Fruit fly (Drosophila melanogaster) whole organism, embryonic: ENCODE data around the gene TMEM216.

Source experiments
- Antp ChIP-seq: fragments of 200-800 bp; sonication (Bioruptor generic); optimal IDR thresholded peaks from 3 replicates; lab custom pipeline; 2016; ENCODE audit warnings: missing biosample characterization, missing genetic modification characterization
- BtbVII ChIP-seq: fragments of 200-800 bp; sonication (Bioruptor generic); optimal IDR thresholded peaks from 3 replicates; lab custom pipeline; 2017; ENCODE audit warnings: missing biosample characterization, mild to moderate bottlenecking, missing genetic modification characterization
- CG10366 ChIP-seq: fragments of 200-800 bp; sonication (Bioruptor generic); IDR thresholded peaks from 2 replicates; pipeline ENCODE4 v1.3.6; 2022; ENCODE audit warnings: missing biosample characterization, missing genetic modification characterization
- CG10431 ChIP-seq: fragments of 200-800 bp; sonication (Bioruptor generic); optimal IDR thresholded peaks from 3 replicates; lab custom pipeline; 2018; ENCODE audit warnings: missing biosample characterization, mild to moderate bottlenecking, missing genetic modification characterization
- CG10959 ChIP-seq: fragments of 200-800 bp; sonication (Bioruptor generic); IDR thresholded peaks from 2 replicates; pipeline ENCODE4 v1.3.6; 2022; ENCODE audit warnings: missing biosample characterization, missing genetic modification characterization
- CG12942 ChIP-seq: fragments of 200-800 bp; sonication (Bioruptor generic); optimal IDR thresholded peaks from 3 replicates; lab custom pipeline; 2016; ENCODE audit warnings: missing biosample characterization, missing genetic modification characterization
- CG14014 ChIP-seq: fragments of 200-800 bp; sonication (Bioruptor generic); IDR thresholded peaks from 2 replicates; pipeline ENCODE4 v1.3.6; 2022; ENCODE audit warnings: missing biosample characterization, missing genetic modification characterization
- CG17186 ChIP-seq: fragments of 200-800 bp; sonication (Bioruptor generic); optimal IDR thresholded peaks from 3 replicates; lab custom pipeline; 2017; ENCODE audit warnings: missing biosample characterization, missing genetic modification reagents, missing genetic modification characterization
- CG17328 ChIP-seq: fragments of 200-800 bp; sonication (Bioruptor generic); IDR thresholded peaks from 2 replicates; pipeline ENCODE4 v1.3.6; 2022; ENCODE audit warnings: missing biosample characterization, missing genetic modification characterization
- CG1792 ChIP-seq: fragments of 200-800 bp; sonication (Bioruptor generic); optimal IDR thresholded peaks from 2 replicates; lab custom pipeline; 2016; ENCODE audit warnings: missing biosample characterization, missing genetic modification characterization
- CG31224 ChIP-seq: fragments of 200-800 bp; sonication (Bioruptor generic); IDR thresholded peaks from 2 replicates; pipeline ENCODE4 v1.3.6; 2022; ENCODE audit warnings: missing biosample characterization, missing genetic modification characterization
- CG3407 ChIP-seq: fragments of 200-800 bp; sonication (Bioruptor generic); optimal IDR thresholded peaks from 2 replicates; lab custom pipeline; 2018; ENCODE audit warnings: missing biosample characterization, mild to moderate bottlenecking, missing genetic modification characterization
- CG6175 ChIP-seq: fragments of 200-800 bp; sonication (Bioruptor generic); IDR thresholded peaks from 3 replicates; pipeline ENCODE4 v1.3.6; 2022; ENCODE audit warnings: missing biosample characterization, missing genetic modification characterization
- CG8924 ChIP-seq: fragments of 200-800 bp; optimal IDR thresholded peaks from 3 replicates; lab custom pipeline; 2019; ENCODE audit warnings: missing biosample characterization, mild to moderate bottlenecking, missing genetic modification characterization, moderate library complexity
- CG9437 ChIP-seq: fragments of 200-800 bp; sonication (Bioruptor generic); optimal IDR thresholded peaks from 2 replicates; lab custom pipeline; 2018; ENCODE audit warnings: missing biosample characterization, mild to moderate bottlenecking, missing genetic modification characterization
- CG9817 ChIP-seq: fragments of 200-800 bp; sonication (Bioruptor generic); optimal IDR thresholded peaks from 2 replicates; lab custom pipeline; 2018; ENCODE audit warnings: missing biosample characterization, mild to moderate bottlenecking, missing genetic modification characterization, moderate library complexity
- CTCF ChIP-seq: fragments of 200-800 bp; sonication (Bioruptor generic); optimal IDR thresholded peaks from 2 replicates; lab custom pipeline; 2017; ENCODE audit warnings: missing biosample characterization, mild to moderate bottlenecking, missing genetic modification characterization, moderate library complexity
- Drgx ChIP-seq: fragments of 200-800 bp; sonication (Bioruptor generic); IDR thresholded peaks from 2 replicates; pipeline ENCODE4 v1.3.6; 2022; ENCODE audit warnings: missing biosample characterization, missing genetic modification characterization
- H2.0 ChIP-seq: fragments of 200-800 bp; sonication (Bioruptor generic); IDR thresholded peaks from 2 replicates; pipeline ENCODE4 v1.3.6; 2022; ENCODE audit warnings: missing biosample characterization, missing genetic modification characterization
- HmgD ChIP-seq: fragments of 200-800 bp; sonication (Bioruptor generic); optimal IDR thresholded peaks from 3 replicates; lab custom pipeline; 2016; ENCODE audit warnings: missing biosample characterization, missing genetic modification characterization
- Hr3 ChIP-seq: fragments of 200-800 bp; sonication (Bioruptor generic); optimal IDR thresholded peaks from 3 replicates; lab custom pipeline; 2016; ENCODE audit warnings: missing biosample characterization, missing genetic modification characterization
- MBD-R2 ChIP-seq: fragments of 200-800 bp; sonication (Bioruptor generic); IDR thresholded peaks from 2 replicates; pipeline ENCODE4 v1.3.6; 2022; ENCODE audit warnings: missing biosample characterization, missing genetic modification characterization
- NC2α ChIP-seq: fragments of 200-800 bp; sonication (Bioruptor generic); optimal IDR thresholded peaks from 2 replicates; lab custom pipeline; 2016; ENCODE audit warnings: missing biosample characterization, missing genetic modification characterization
- NK7.1 ChIP-seq: fragments of 200-800 bp; sonication (Bioruptor generic); optimal IDR thresholded peaks from 3 replicates; lab custom pipeline; 2016; ENCODE audit warnings: missing biosample characterization, missing genetic modification characterization
- Nf-YB ChIP-seq: fragments of 200-800 bp; sonication (Bioruptor generic); optimal IDR thresholded peaks from 3 replicates; lab custom pipeline; 2019; ENCODE audit warnings: missing biosample characterization, mild to moderate bottlenecking, missing genetic modification characterization, moderate library complexity
- NfI ChIP-seq: fragments of 200-800 bp; sonication (Bioruptor generic); optimal IDR thresholded peaks from 3 replicates; lab custom pipeline; 2018; ENCODE audit warnings: missing biosample characterization, mild to moderate bottlenecking, missing genetic modification characterization, moderate library complexity
- Ptx1 ChIP-seq: fragments of 200-800 bp; sonication (Bioruptor generic); IDR thresholded peaks from 2 replicates; pipeline ENCODE4 v1.3.6; 2022; ENCODE audit warnings: missing biosample characterization, missing genetic modification characterization
- Ravus ChIP-seq: fragments of 200-800 bp; sonication (Bioruptor generic); IDR thresholded peaks from 2 replicates; pipeline ENCODE4 v1.3.6; 2022; ENCODE audit warnings: missing biosample characterization, missing genetic modification characterization
- Side ChIP-seq: fragments of 200-800 bp; sonication (Bioruptor generic); optimal IDR thresholded peaks from 2 replicates; lab custom pipeline; 2016; ENCODE audit warnings: missing biosample characterization, missing genetic modification characterization
- TFAM ChIP-seq: fragments of 200-800 bp; sonication (Bioruptor generic); optimal IDR thresholded peaks from 2 replicates; lab custom pipeline; 2017; ENCODE audit warnings: missing biosample characterization, missing genetic modification characterization, inconsistent platforms
- Tbp ChIP-seq: fragments of >200 bp; optimal IDR thresholded peaks from 2 replicates; lab custom pipeline; 2018; ENCODE audit warnings: missing biosample characterization, missing genetic modification characterization
- ac ChIP-seq: fragments of 200-800 bp; sonication (Bioruptor generic); optimal IDR thresholded peaks from 3 replicates; lab custom pipeline; 2017; ENCODE audit warnings: missing biosample characterization, mild to moderate bottlenecking, missing genetic modification characterization
- ap ChIP-seq: fragments of 200-800 bp; sonication (Bioruptor generic); IDR thresholded peaks from 2 replicates; pipeline ENCODE4 v1.3.6; 2022; ENCODE audit warnings: missing biosample characterization, missing genetic modification characterization
- az2 ChIP-seq: fragments of 200-800 bp; sonication (Bioruptor generic); optimal IDR thresholded peaks from 3 replicates; lab custom pipeline; 2016; ENCODE audit warnings: missing biosample characterization, missing genetic modification characterization
- bsh ChIP-seq, 2 experiments: fragments of 200-800 bp; sonication (Bioruptor generic); optimal IDR thresholded peaks; 2 replicates each; lab custom pipeline; 2017 to 2018; ENCODE audit warnings: mild to moderate bottlenecking in 2 of 2, missing biosample characterization in 2 of 2, missing genetic modification characterization in 2 of 2, moderate library complexity in 1 of 2
- crp ChIP-seq, 2 experiments: fragments of 200-800 bp; sonication (Bioruptor generic); optimal IDR thresholded peaks; 2 replicates in 1 of 2; 3 replicates in 1 of 2; lab custom pipeline; 2017; ENCODE audit warnings: missing biosample characterization in 2 of 2, missing genetic modification characterization in 2 of 2, mild to moderate bottlenecking in 1 of 2, moderate library complexity in 1 of 2
- dmrt11E ChIP-seq: fragments of 200-800 bp; sonication (Bioruptor generic); optimal IDR thresholded peaks from 3 replicates; lab custom pipeline; 2018; ENCODE audit warnings: missing biosample characterization, mild to moderate bottlenecking, missing genetic modification characterization, moderate library complexity
- ewg ChIP-seq: fragments of 200-800 bp; sonication (Bioruptor generic); optimal IDR thresholded peaks from 3 replicates; lab custom pipeline; 2017; ENCODE audit warnings: mild to moderate bottlenecking, missing biosample characterization, missing genetic modification reagents, missing genetic modification characterization
- exex ChIP-seq: fragments of 200-800 bp; sonication (Bioruptor generic); optimal IDR thresholded peaks from 4 replicates; lab custom pipeline; 2018; ENCODE audit warnings: missing biosample characterization, mild to moderate bottlenecking, missing genetic modification characterization, moderate library complexity
- fd102C ChIP-seq: fragments of 200-800 bp; sonication (Bioruptor generic); optimal IDR thresholded peaks from 2 replicates; lab custom pipeline; 2018; ENCODE audit warnings: missing biosample characterization, mild to moderate bottlenecking, missing genetic modification characterization, moderate library complexity
- h ChIP-seq: fragments of >200 bp; optimal IDR thresholded peaks from 2 replicates; lab custom pipeline; 2017
- hkb ChIP-seq, 2 experiments: fragments of 200-800 bp in 1 of 2; fragments of >200 bp in 1 of 2; sonication (Bioruptor generic) in 1 of 2; IDR thresholded peaks in 1 of 2; optimal IDR thresholded peaks in 1 of 2; 2 replicates each; pipeline versions ENCODE4 v1.3.6 to Lab custom; 2017 to 2022; ENCODE audit warnings: missing biosample characterization in 1 of 2, missing genetic modification characterization in 1 of 2
- mam ChIP-seq: fragments of 200-800 bp; sonication (Bioruptor generic); optimal IDR thresholded peaks from 3 replicates; lab custom pipeline; 2016; ENCODE audit warnings: missing biosample characterization, missing genetic modification characterization
- pan ChIP-seq, 4 experiments: fragments of >200 bp in 3 of 4; fragments of 200-800 bp in 1 of 4; sonication (Bioruptor generic) in 1 of 4; optimal IDR thresholded peaks in 3 of 4; IDR thresholded peaks in 1 of 4; 2 replicates each; pipeline versions ENCODE4 v1.3.6 to Lab custom; 2017 to 2022; ENCODE audit warnings: missing biosample characterization in 2 of 4, missing genetic modification characterization in 2 of 4, mixed read lengths in 1 of 4
- ranshi ChIP-seq: fragments of 200-800 bp; sonication (Bioruptor generic); IDR thresholded peaks from 2 replicates; pipeline ENCODE4 v1.3.6; 2022; ENCODE audit warnings: missing biosample characterization, missing genetic modification characterization
- salm ChIP-seq: fragments of 200-800 bp; sonication (Bioruptor generic); optimal IDR thresholded peaks from 2 replicates; lab custom pipeline; 2018; ENCODE audit warnings: missing biosample characterization, mild to moderate bottlenecking, missing genetic modification characterization
- sob ChIP-seq: fragments of 200-800 bp; sonication (Bioruptor generic); IDR thresholded peaks from 2 replicates; pipeline ENCODE4 v1.3.6; 2022; ENCODE audit warnings: missing biosample characterization, missing genetic modification characterization
- ssp ChIP-seq: fragments of 200-800 bp; sonication (Bioruptor generic); IDR thresholded peaks from 2 replicates; pipeline ENCODE4 v1.3.6; 2022; ENCODE audit warnings: missing biosample characterization, missing genetic modification characterization
- tgo ChIP-seq: fragments of 200-800 bp; sonication (Bioruptor generic); IDR thresholded peaks from 3 replicates; pipeline ENCODE4 v1.3.6; 2022; ENCODE audit warnings: missing biosample characterization, missing genetic modification characterization
- unc-4 ChIP-seq: fragments of 200-800 bp; sonication (Bioruptor generic); IDR thresholded peaks from 2 replicates; pipeline ENCODE4 v1.3.6; 2022; ENCODE audit warnings: missing biosample characterization, missing genetic modification characterization; ENCODE audit not compliant: partially characterized antibody
- zf30C ChIP-seq: fragments of 200-800 bp; sonication (Bioruptor generic); optimal IDR thresholded peaks from 3 replicates; lab custom pipeline; 2018; ENCODE audit warnings: missing biosample characterization, mild to moderate bottlenecking, missing genetic modification characterization

TMEM216 gene

DNA sequence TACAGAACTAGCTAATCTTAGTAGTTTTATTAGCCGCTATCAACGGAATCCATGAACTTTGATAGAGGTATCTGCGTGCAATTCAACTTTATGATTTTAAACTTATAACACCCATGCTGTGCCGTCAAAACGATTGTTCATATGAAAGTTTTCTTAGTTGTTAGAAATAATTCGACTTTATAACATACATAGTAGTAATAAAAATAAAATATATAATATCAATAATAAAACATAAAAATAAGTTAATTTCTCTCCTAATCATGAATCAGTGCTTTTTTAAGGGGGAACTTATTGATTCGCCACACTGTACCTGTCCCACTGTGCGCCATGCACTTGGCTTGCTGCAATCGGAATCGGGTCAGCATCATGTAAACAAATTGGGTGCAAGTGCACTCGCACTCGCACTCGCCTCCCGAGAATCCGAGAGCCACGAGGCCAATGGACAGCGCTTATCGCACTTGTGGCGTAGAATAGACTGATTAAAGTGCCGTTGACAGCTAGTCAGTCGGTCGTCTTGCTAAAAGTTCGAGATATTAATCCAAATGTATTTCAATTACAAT lies 4.1 kb upstream of the TMEM216 start (continued):
- TF ChIP-seq Nf-YB (GFP tag; lab: Kevin White, UChicago) = no peak
- TF ChIP-seq CG1792 (GFP tag; lab: Kevin White, UChicago) = no peak
- no peak for TF ChIP-seq MBD-R2 (GFP tag; lab: Robert Waterston, UW)
- no peak for TF ChIP-seq CG14014
- no peak for TF ChIP-seq TFAM (GFP tag; lab: Kevin White, UChicago)
- TF ChIP-seq NC2α (GFP tag; lab: Kevin White, UChicago) = no peak
- TF ChIP-seq Ptx1 (GFP tag; lab: Robert Waterston, UW) = peak; percentile 32; the same call in 1 of the 2 replicates
- no peak for TF ChIP-seq ac (GFP tag; lab: Kevin White, UChicago)
- peak; percentile 21 for TF ChIP-seq CG10431 (GFP tag; lab: Kevin White, UChicago)
- TF ChIP-seq ssp = no peak
- TF ChIP-seq CG12942 (GFP tag; lab: Kevin White, UChicago) = no peak
- TF ChIP-seq Antp (GFP tag; lab: Kevin White, UChicago) = no peak
- no peak for TF ChIP-seq fd102C (GFP tag; lab: Kevin White, UChicago)
- TF ChIP-seq Hr3 (GFP tag; lab: Kevin White, UChicago) = no peak
- TF ChIP-seq CG31224 (GFP tag; lab: Robert Waterston, UW) = no peak
- no peak for TF ChIP-seq Ravus (GFP tag; lab: Robert Waterston, UW)
- 0 out of 2 replicates have a peak, but pooled peaks have one; percentile 28 for TF ChIP-seq CG10959 (GFP tag; lab: Robert Waterston, UW)
- no peak for TF ChIP-seq Side
- no peak for TF ChIP-seq ewg (GFP tag; lab: Kevin White, UChicago)
- TF ChIP-seq ranshi = no peak
- TF ChIP-seq az2 (GFP tag; lab: Kevin White, UChicago) = no peak
- TF ChIP-seq exex = no peak
- TF ChIP-seq H2.0 (GFP tag; lab: Robert Waterston, UW) = no peak
- TF ChIP-seq NK7.1 (GFP tag; lab: Kevin White, UChicago) = no peak
- no peak for TF ChIP-seq HmgD (GFP tag; lab: Kevin White, UChicago)
- peak; percentile 7; the same call in 1 of the 2 replicates for TF ChIP-seq CG17328 (GFP tag; lab: Robert Waterston, UW)
- no peak for TF ChIP-seq sob (GFP tag; lab: Robert Waterston, UW)
- TF ChIP-seq hkb (optimal IDR thresholded peaks at IDR 0.05; lab: Kevin White, UChicago) = no peak
- peak; percentile 52; the same call in 1 of the 2 replicates for TF ChIP-seq hkb (GFP tag; IDR thresholded peaks at IDR 0.05; lab: Robert Waterston, UW)
- TF ChIP-seq Drgx (GFP tag; lab: Robert Waterston, UW) = peak; percentile 4; the same call in 1 of the 2 replicates
- TF ChIP-seq BtbVII = no peak
- no peak for TF ChIP-seq CTCF
- TF ChIP-seq zf30C (GFP tag; lab: Kevin White, UChicago) = no peak
- TF ChIP-seq ap = no peak
- TF ChIP-seq mam = no peak
- no peak for TF ChIP-seq CG9437 (GFP tag; lab: Kevin White, UChicago)
- TF ChIP-seq tgo (GFP tag; lab: Robert Waterston, UW) = no peak
- TF ChIP-seq CG10366 (GFP tag; lab: Robert Waterston, UW) = no peak
- TF ChIP-seq CG3407 (GFP tag; lab: Kevin White, UChicago) = peak; percentile 23
- TF ChIP-seq CG6175 = no peak
- no peak for TF ChIP-seq crp (GFP tag; optimal IDR thresholded peaks at IDR 0.05; lab: Kevin White, UChicago)
- TF ChIP-seq h = no peak
- TF ChIP-seq dmrt11E (tag; lab: Kevin White, UChicago) = no peak
- TF ChIP-seq NfI (GFP tag; lab: Kevin White, UChicago) = no peak
- no peak for TF ChIP-seq pan (optimal IDR thresholded peaks at IDR 0.05; lab: Kevin White, UChicago)
- no peak for TF ChIP-seq pan (GFP tag; optimal IDR thresholded peaks at IDR 0.05 in 1 of 2, IDR thresholded peaks at IDR 0.05 in 1 of 2)
- TF ChIP-seq salm (tag; lab: Kevin White, UChicago) = no peak
- no peak for TF ChIP-seq Tbp (GFP tag; lab: Kevin White, UChicago)
- TF ChIP-seq CG9817 = no peak
- TF ChIP-seq CG17186 (GFP tag; lab: Kevin White, UChicago) = no peak
- peak in 1 of 2 experiments; percentile 50 for TF ChIP-seq bsh (GFP tag; optimal IDR thresholded peaks at IDR 0.05; lab: Kevin White, UChicago)
- TF ChIP-seq unc-4 (GFP tag; lab: Robert Waterston, UW) = no peak
- no peak for TF ChIP-seq CG8924 (tag; lab: Kevin White, UChicago)
